Fruit fly (Drosophila melanogaster): ENCODE results near the gene CG11811.

The CG11811 gene

DNA sequence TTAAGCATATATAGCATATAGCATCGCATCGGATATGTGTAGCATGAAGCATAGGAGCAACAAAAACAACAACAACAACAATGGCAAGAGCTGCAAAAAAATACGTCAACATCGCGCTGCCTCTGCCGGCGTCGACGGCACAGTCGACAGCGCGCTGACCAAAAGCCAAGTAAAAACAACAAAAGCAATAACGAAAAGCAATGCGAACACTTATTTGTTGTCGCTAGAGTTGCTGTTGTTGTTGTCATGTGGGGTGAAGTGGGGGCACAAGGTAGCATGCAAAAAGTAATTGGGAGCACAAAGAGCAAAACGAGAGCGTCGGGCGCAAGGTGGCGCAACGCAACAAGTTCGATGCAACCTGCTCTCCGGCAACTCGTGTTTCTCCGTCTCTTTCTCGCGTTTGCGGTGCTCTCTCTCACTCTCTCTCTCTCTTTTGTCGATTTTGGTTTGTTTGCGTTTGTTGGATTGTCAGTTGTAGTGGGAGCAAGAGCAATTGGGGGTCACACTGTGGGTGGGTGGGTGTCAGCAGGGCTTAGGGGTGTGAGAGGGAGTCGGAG is 48.4 kb downstream of the CG11811 start:
- TF ChIP-seq noc (tag; optimal IDR thresholded peaks at IDR 0.05) = no peak

- TF ChIP-seq noc (tag; optimal IDR thresholded peaks at IDR 0.05) = peak; percentile 76
Measured at dm6 chr3L:10739666-10740417, 49.0 kb downstream of the CG11811 start.

DNA sequence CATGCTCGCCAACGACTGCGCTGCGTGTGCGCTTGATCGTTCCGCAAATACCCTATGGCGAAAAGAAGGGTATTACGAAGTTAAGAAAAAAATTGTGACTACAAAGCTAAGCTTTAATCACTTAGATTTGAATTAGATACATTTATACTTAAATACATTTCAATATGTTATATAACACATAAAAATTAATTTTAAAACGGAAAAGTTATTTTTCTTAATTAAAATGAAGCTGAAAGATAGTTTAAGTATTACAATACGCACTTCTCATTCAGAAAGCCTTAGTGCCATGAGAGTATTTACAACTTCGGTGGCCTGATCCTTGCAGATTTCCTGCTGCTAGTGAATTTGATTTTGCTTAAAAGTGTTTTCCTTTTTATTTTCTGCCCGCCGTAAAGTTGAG is 49.9 kb downstream of the CG11811 start:
- no peak for TF ChIP-seq noc (tag; optimal IDR thresholded peaks at IDR 0.05)

DNA sequence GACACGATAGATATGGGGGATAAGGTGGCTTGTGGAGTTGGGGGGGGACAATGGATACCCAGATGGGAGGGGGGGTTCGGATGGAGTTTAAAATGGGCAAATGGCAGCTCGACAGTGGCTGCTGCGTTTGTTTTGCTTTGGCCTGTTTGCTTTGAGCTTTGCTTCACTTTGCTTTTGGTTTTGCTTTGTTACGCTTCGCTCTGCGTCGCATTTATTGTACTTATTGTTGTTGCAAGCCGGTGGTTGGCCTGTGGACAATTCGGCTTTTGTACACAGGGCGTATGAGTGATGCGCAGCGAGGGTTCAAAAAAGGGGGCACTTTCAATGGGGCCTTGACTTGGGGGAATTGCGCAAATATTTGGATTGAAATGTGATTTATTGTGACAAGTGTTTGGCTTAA is 50.3 kb downstream of the CG11811 start:
- no peak for TF ChIP-seq noc (tag; optimal IDR thresholded peaks at IDR 0.05)

Data from whole organism, larva.